Fruit fly (Drosophila melanogaster) whole organism, embryonic: ENCODE results near the gene CG11597.
A peak's percentile ranks its signal among the peaks of the same experiment; 100 is the strongest.

Source experiments
- Ada2b ChIP-seq: fragments of 200-800 bp; sonication (Bioruptor generic); IDR thresholded peaks from 2 replicates; pipeline ENCODE4 v1.3.6; 2022; ENCODE audit warnings: missing biosample characterization, missing genetic modification characterization
- Awh ChIP-seq: fragments of 200-800 bp; sonication (Bioruptor generic); IDR thresholded peaks from 2 replicates; pipeline ENCODE4, ENCODE4 v1.3.6; 2022; ENCODE audit warnings: missing biosample characterization, missing genetic modification characterization
- CG10979 ChIP-seq: fragments of 200-800 bp; sonication (Bioruptor generic); optimal IDR thresholded peaks from 2 replicates; lab custom pipeline; 2018; ENCODE audit warnings: missing biosample characterization, mild to moderate bottlenecking, missing genetic modification characterization, moderate library complexity
- CG11504 ChIP-seq: fragments of 200-800 bp; sonication (Bioruptor generic); optimal IDR thresholded peaks from 3 replicates; lab custom pipeline; 2019; ENCODE audit warnings: missing biosample characterization, mild to moderate bottlenecking, missing genetic modification characterization, moderate library complexity
- CG11696 ChIP-seq: fragments of 200-800 bp; sonication (Bioruptor generic); IDR thresholded peaks from 2 replicates; pipeline ENCODE4 v1.3.6; 2022; ENCODE audit warnings: missing biosample characterization, missing genetic modification characterization
- CG1233 ChIP-seq: fragments of 200-800 bp; sonication (Bioruptor generic); optimal IDR thresholded peaks from 4 replicates; lab custom pipeline; 2018; ENCODE audit warnings: missing biosample characterization, mild to moderate bottlenecking, missing genetic modification characterization
- CG12391 ChIP-seq: fragments of 200-800 bp; sonication (Bioruptor generic); optimal IDR thresholded peaks from 3 replicates; lab custom pipeline; 2018; ENCODE audit warnings: missing biosample characterization, mild to moderate bottlenecking, missing genetic modification characterization, moderate library complexity
- CG2678 ChIP-seq: fragments of 200-800 bp; sonication (Bioruptor generic); optimal IDR thresholded peaks from 3 replicates; lab custom pipeline; 2019; ENCODE audit warnings: missing biosample characterization, mild to moderate bottlenecking, missing genetic modification characterization, moderate library complexity
- CG34376 ChIP-seq: fragments of 200-800 bp; sonication (Bioruptor generic); optimal IDR thresholded peaks from 2 replicates; lab custom pipeline; 2018; ENCODE audit warnings: missing biosample characterization, mild to moderate bottlenecking, missing genetic modification characterization
- CG7745 ChIP-seq: fragments of 200-800 bp; sonication (Bioruptor generic); optimal IDR thresholded peaks from 2 replicates; lab custom pipeline; 2018; ENCODE audit warnings: missing biosample characterization, mild to moderate bottlenecking, missing genetic modification characterization, moderate library complexity
- CG7987 ChIP-seq: fragments of 200-800 bp; sonication (Bioruptor generic); optimal IDR thresholded peaks from 2 replicates; lab custom pipeline; 2018; ENCODE audit warnings: missing biosample characterization, mild to moderate bottlenecking, missing genetic modification characterization, moderate library complexity
- CG9932 ChIP-seq: fragments of 200-800 bp; sonication (Bioruptor generic); IDR thresholded peaks from 2 replicates; pipeline ENCODE4 v1.3.6; 2022; ENCODE audit warnings: missing biosample characterization, missing genetic modification characterization
- Camta ChIP-seq: fragments of 200-800 bp; sonication (Bioruptor generic); optimal IDR thresholded peaks from 2 replicates; lab custom pipeline; 2016; ENCODE audit warnings: missing biosample characterization, missing genetic modification characterization
- Eip74EF ChIP-seq, 2 experiments: fragments of 200-800 bp in 1 of 2; fragments of >200 bp in 1 of 2; sonication (Bioruptor generic) in 1 of 2; optimal IDR thresholded peaks; 2 replicates each; lab custom pipeline; 2017 to 2019; ENCODE audit warnings: missing biosample characterization in 2 of 2, missing genetic modification characterization in 2 of 2, mild to moderate bottlenecking in 1 of 2, moderate library complexity in 1 of 2
- HHEX ChIP-seq: fragments of 200-800 bp; sonication (Bioruptor generic); optimal IDR thresholded peaks from 3 replicates; lab custom pipeline; 2017; ENCODE audit warnings: missing biosample characterization, mild to moderate bottlenecking, missing genetic modification characterization, missing genetic modification reagents
- HLH3B ChIP-seq: fragments of 200-800 bp; sonication (Bioruptor generic); IDR thresholded peaks from 2 replicates; pipeline ENCODE4 v1.3.6; 2022; ENCODE audit warnings: missing biosample characterization, missing genetic modification characterization
- Hand ChIP-seq: fragments of 200-800 bp; sonication (Bioruptor generic); optimal IDR thresholded peaks from 2 replicates; lab custom pipeline; 2017; ENCODE audit warnings: mild to moderate bottlenecking, missing biosample characterization, missing genetic modification reagents, missing genetic modification characterization
- Hmr ChIP-seq: fragments of 200-800 bp; sonication (Bioruptor generic); optimal IDR thresholded peaks from 3 replicates; lab custom pipeline; 2017; ENCODE audit warnings: mild to moderate bottlenecking, missing biosample characterization, missing genetic modification reagents, missing genetic modification characterization
- Jarid2 ChIP-seq: fragments of 200-800 bp; sonication (Bioruptor generic); optimal IDR thresholded peaks from 3 replicates; lab custom pipeline; 2017; ENCODE audit warnings: mild to moderate bottlenecking, missing biosample characterization, missing genetic modification reagents, missing genetic modification characterization
- Oli ChIP-seq: fragments of 200-800 bp; sonication (Bioruptor generic); optimal IDR thresholded peaks from 2 replicates; lab custom pipeline; 2018; ENCODE audit warnings: missing biosample characterization, mild to moderate bottlenecking, missing genetic modification characterization, moderate library complexity
- PHDP ChIP-seq: fragments of 200-800 bp; sonication (Bioruptor generic); optimal IDR thresholded peaks from 3 replicates; lab custom pipeline; 2018; ENCODE audit warnings: missing biosample characterization, mild to moderate bottlenecking, missing genetic modification characterization, moderate library complexity
- Poxn ChIP-seq: fragments of 200-800 bp; sonication (Bioruptor generic); IDR thresholded peaks from 2 replicates; pipeline ENCODE4 v1.3.6; 2022; ENCODE audit warnings: missing biosample characterization, missing genetic modification characterization
- Ptx1 ChIP-seq: fragments of 200-800 bp; sonication (Bioruptor generic); IDR thresholded peaks from 2 replicates; pipeline ENCODE4 v1.3.6; 2022; ENCODE audit warnings: missing biosample characterization, missing genetic modification characterization
- Scr ChIP-seq: fragments of 200-800 bp; sonication (Bioruptor generic); IDR thresholded peaks from 2 replicates; pipeline ENCODE4 v1.3.6; 2022; ENCODE audit warnings: missing biosample characterization, missing genetic modification characterization; ENCODE audit not compliant: partially characterized antibody
- Xbp1 ChIP-seq: fragments of 200-800 bp; sonication (Bioruptor generic); optimal IDR thresholded peaks from 3 replicates; lab custom pipeline; 2016; ENCODE audit warnings: missing biosample characterization, mild to moderate bottlenecking, missing genetic modification characterization
- aop ChIP-seq: fragments of 200-800 bp; sonication (Bioruptor generic); IDR thresholded peaks from 2 replicates; pipeline ENCODE4 v1.3.6; 2022; ENCODE audit warnings: missing biosample characterization, missing genetic modification characterization
- chif ChIP-seq, 2 experiments: fragments of 200-800 bp; sonication (Bioruptor generic); optimal IDR thresholded peaks; 3 replicates each; lab custom pipeline; 2016; ENCODE audit warnings: missing biosample characterization in 2 of 2, missing genetic modification characterization in 2 of 2
- chm ChIP-seq: fragments of 200-800 bp; sonication (Bioruptor generic); IDR thresholded peaks from 2 replicates; pipeline ENCODE4 v1.3.6; 2022; ENCODE audit warnings: missing biosample characterization, missing genetic modification characterization
- ci ChIP-seq: fragments of 200-800 bp; sonication (Bioruptor generic); IDR thresholded peaks from 3 replicates; pipeline ENCODE4 v1.3.6; 2022; ENCODE audit warnings: missing biosample characterization, missing genetic modification characterization
- corto ChIP-seq: fragments of 200-800 bp; sonication (Bioruptor generic); optimal IDR thresholded peaks from 2 replicates; lab custom pipeline; 2016; ENCODE audit warnings: missing biosample characterization, mild to moderate bottlenecking, missing genetic modification characterization, moderate library complexity
- cwo ChIP-seq: fragments of 200-800 bp; sonication (Bioruptor generic); optimal IDR thresholded peaks from 3 replicates; lab custom pipeline; 2017; ENCODE audit warnings: missing biosample characterization, missing genetic modification characterization, mild to moderate bottlenecking, moderate library complexity, missing genetic modification reagents
- dm ChIP-seq: fragments of 200-800 bp; sonication (Bioruptor generic); optimal IDR thresholded peaks from 3 replicates; lab custom pipeline; 2016; ENCODE audit warnings: missing biosample characterization, missing genetic modification characterization
- gce ChIP-seq: fragments of 200-800 bp; sonication (Bioruptor generic); IDR thresholded peaks from 3 replicates; pipeline ENCODE4 v1.3.6; 2022; ENCODE audit warnings: missing biosample characterization, missing genetic modification characterization
- jumu ChIP-seq: fragments of 200-800 bp; sonication (Bioruptor generic); optimal IDR thresholded peaks from 3 replicates; lab custom pipeline; 2016; ENCODE audit warnings: missing biosample characterization, missing genetic modification characterization
- kni ChIP-seq: fragments of 200-800 bp; sonication (Bioruptor generic); optimal IDR thresholded peaks from 3 replicates; lab custom pipeline; 2017; ENCODE audit warnings: mild to moderate bottlenecking, missing biosample characterization, missing genetic modification reagents, missing genetic modification characterization
- lab ChIP-seq: fragments of 200-800 bp; sonication (Bioruptor generic); optimal IDR thresholded peaks from 3 replicates; lab custom pipeline; 2017; ENCODE audit warnings: missing biosample characterization, missing genetic modification characterization, mild to moderate bottlenecking, moderate library complexity, missing genetic modification reagents
- mirr ChIP-seq: fragments of 200-800 bp; sonication (Bioruptor generic); optimal IDR thresholded peaks from 3 replicates; lab custom pipeline; 2018; ENCODE audit warnings: missing biosample characterization, mild to moderate bottlenecking, missing genetic modification characterization
- oc ChIP-seq: fragments of 200-800 bp; sonication (Bioruptor generic); optimal IDR thresholded peaks from 2 replicates; lab custom pipeline; 2018; ENCODE audit warnings: missing biosample characterization, mild to moderate bottlenecking, missing genetic modification characterization, moderate library complexity
- onecut ChIP-seq: fragments of 200-800 bp; sonication (Bioruptor generic); IDR thresholded peaks from 2 replicates; pipeline ENCODE4 v1.3.6; 2022; ENCODE audit warnings: missing biosample characterization, missing genetic modification characterization
- pho ChIP-seq: fragments of 200-800 bp; sonication (Bioruptor generic); optimal IDR thresholded peaks from 2 replicates; lab custom pipeline; 2016; ENCODE audit warnings: missing biosample characterization, missing genetic modification characterization
- pita ChIP-seq: fragments of 200-800 bp; sonication (Bioruptor generic); optimal IDR thresholded peaks from 2 replicates; lab custom pipeline; 2017; ENCODE audit warnings: missing biosample characterization, mild to moderate bottlenecking, missing genetic modification characterization
- sd ChIP-seq: fragments of 200-800 bp; sonication (Bioruptor generic); optimal IDR thresholded peaks from 3 replicates; lab custom pipeline; 2018; ENCODE audit warnings: missing biosample characterization, mild to moderate bottlenecking, missing genetic modification characterization, moderate library complexity
- sqz ChIP-seq: fragments of 200-800 bp; sonication (Bioruptor generic); optimal IDR thresholded peaks from 3 replicates; lab custom pipeline; 2018; ENCODE audit warnings: missing biosample characterization, mild to moderate bottlenecking, missing genetic modification characterization
- sug ChIP-seq: fragments of 200-800 bp; optimal IDR thresholded peaks from 2 replicates; lab custom pipeline; 2019; ENCODE audit warnings: missing biosample characterization, mild to moderate bottlenecking, missing genetic modification characterization, moderate library complexity
- tin ChIP-seq: fragments of 200-800 bp; sonication (Bioruptor generic); optimal IDR thresholded peaks from 3 replicates; lab custom pipeline; 2016; ENCODE audit warnings: missing biosample characterization, missing genetic modification characterization
- toy ChIP-seq: fragments of 200-800 bp; sonication (Bioruptor generic); IDR thresholded peaks from 2 replicates; pipeline ENCODE4 v1.3.6; 2022; ENCODE audit warnings: missing biosample characterization, missing genetic modification characterization
- unpg ChIP-seq: fragments of 200-800 bp; sonication (Bioruptor generic); optimal IDR thresholded peaks from 3 replicates; lab custom pipeline; 2018; ENCODE audit warnings: missing biosample characterization, mild to moderate bottlenecking, missing genetic modification characterization, moderate library complexity

The CG11597 gene

DNA sequence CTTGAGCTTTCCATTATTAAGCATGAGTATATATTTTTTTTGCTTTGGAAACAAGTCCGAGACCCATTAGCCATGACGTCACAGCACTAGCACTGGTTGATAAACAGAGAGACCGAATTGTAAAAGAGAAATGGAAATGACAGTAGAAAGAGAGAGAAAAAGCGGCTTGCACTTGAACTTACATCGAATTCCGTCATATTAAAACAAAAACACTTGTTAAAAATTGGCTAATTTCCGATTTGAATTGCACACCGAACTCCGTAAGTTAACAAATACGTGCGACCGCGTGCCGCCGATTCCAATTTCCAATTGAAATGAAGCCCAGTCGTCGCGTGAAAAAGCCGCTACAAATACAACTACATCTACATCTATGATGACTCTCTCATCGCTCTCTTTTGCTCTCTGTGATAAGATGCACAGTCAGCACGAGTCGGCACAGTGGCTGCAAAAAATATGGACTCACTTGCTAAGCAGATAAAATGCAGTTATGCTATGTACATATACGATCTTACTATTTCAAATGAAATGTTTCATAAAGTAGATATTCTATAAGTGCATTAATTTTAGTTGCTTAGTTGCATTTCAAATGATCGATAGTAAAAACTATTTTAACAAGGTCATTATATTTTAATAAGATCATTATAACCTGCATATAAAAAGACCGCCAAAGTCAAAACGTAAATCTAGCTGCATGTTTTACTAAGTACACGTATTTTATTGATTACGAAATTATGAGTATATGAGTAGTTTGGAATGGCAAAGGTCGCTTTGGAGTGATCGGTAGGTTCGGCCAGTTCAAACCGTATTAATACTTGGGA, 2.2 kb downstream of the CG11597 start (continued):
- TF ChIP-seq Awh (GFP tag; lab: Robert Waterston, UW), result 0 out of 2 replicates have a peak, but pooled peaks have one; percentile 6
- 0 out of 2 replicates have a peak, but pooled peaks have one; percentile 20 for TF ChIP-seq Ada2b
- TF ChIP-seq sug (tag; lab: Kevin White, UChicago), result peak; percentile 51
- TF ChIP-seq Scr (GFP tag; lab: Robert Waterston, UW), result peak; percentile 19; the same call in 1 of the 2 replicates
- peak; percentile 25 for TF ChIP-seq Hand (GFP tag; lab: Kevin White, UChicago)
- peak; percentile 3 for TF ChIP-seq CG7987
- TF ChIP-seq toy (GFP tag; lab: Robert Waterston, UW), result no peak
- TF ChIP-seq CG12391 (tag; lab: Kevin White, UChicago), result peak; percentile 51
- peak; percentile 29 for TF ChIP-seq Hmr (GFP tag; lab: Kevin White, UChicago)
- peak; percentile 52 for TF ChIP-seq onecut (GFP tag; lab: Robert Waterston, UW)
- peak; percentile 19 for TF ChIP-seq pho (GFP tag; lab: Kevin White, UChicago)
- peak; percentile 65; the same call in 2 of the 3 replicates for TF ChIP-seq ci
- peak; percentile 33; the same call in 1 of the 2 replicates for TF ChIP-seq Ptx1
- TF ChIP-seq CG7745, result no peak
- TF ChIP-seq CG9932, result peak; percentile 55
- peak; percentile 48 for TF ChIP-seq Jarid2 (GFP tag; lab: Kevin White, UChicago)
- TF ChIP-seq PHDP (tag; lab: Kevin White, UChicago), result peak; percentile 44
- TF ChIP-seq CG2678 (tag; lab: Kevin White, UChicago), result no peak
- TF ChIP-seq CG1233 (GFP tag; lab: Kevin White, UChicago), result peak; percentile 16
- peak; percentile 42 for TF ChIP-seq Xbp1
- TF ChIP-seq HHEX (GFP tag; lab: Kevin White, UChicago), result peak; percentile 0
- TF ChIP-seq sd (tag; lab: Kevin White, UChicago), result no peak
- no peak for TF ChIP-seq pita (GFP tag; lab: Kevin White, UChicago)
- TF ChIP-seq CG11504 (tag; lab: Kevin White, UChicago), result peak; percentile 70
- peak; percentile 28 for TF ChIP-seq kni (GFP tag; lab: Kevin White, UChicago)
- peak; percentile 86 for TF ChIP-seq cwo (GFP tag; lab: Kevin White, UChicago)
- peak; percentile 17 for TF ChIP-seq Oli
- peak; percentile 43 for TF ChIP-seq unpg (GFP tag; lab: Kevin White, UChicago)
- peak; percentile 4 for TF ChIP-seq tin (GFP tag; lab: Kevin White, UChicago)
- TF ChIP-seq gce, result peak; percentile 58; the same call in 1 of the 3 replicates
- peak; percentile 16 for TF ChIP-seq oc (tag; lab: Kevin White, UChicago)
- TF ChIP-seq chm (GFP tag; lab: Robert Waterston, UW), result peak; percentile 55; the same call in 1 of the 2 replicates
- TF ChIP-seq chif (GFP tag; optimal IDR thresholded peaks at IDR 0.05; lab: Kevin White, UChicago), result peak in 1 of 2 experiments; percentile 12
- peak; percentile 3 for TF ChIP-seq CG10979 (tag; lab: Kevin White, UChicago)
- peak; percentile 37 for TF ChIP-seq lab (GFP tag; lab: Kevin White, UChicago)
- 0 out of 2 replicates have a peak, but pooled peaks have one; percentile 11 for TF ChIP-seq CG11696 (GFP tag; lab: Robert Waterston, UW)
- TF ChIP-seq HLH3B (GFP tag; lab: Robert Waterston, UW), result peak; percentile 42; the same call in 1 of the 2 replicates
- TF ChIP-seq jumu (GFP tag; lab: Kevin White, UChicago), result no peak
- no peak for TF ChIP-seq aop (GFP tag; lab: Robert Waterston, UW)
- TF ChIP-seq CG34376 (GFP tag; lab: Kevin White, UChicago), result peak; percentile 68
- peak; percentile 54 for TF ChIP-seq mirr (GFP tag; lab: Kevin White, UChicago)
- TF ChIP-seq Eip74EF (GFP tag; optimal IDR thresholded peaks at IDR 0.05; lab: Kevin White, UChicago), result peak in 1 of 2 experiments; percentile 47
- 0 out of 2 replicates have a peak, but pooled peaks have one; percentile 19 for TF ChIP-seq Poxn (GFP tag; lab: Robert Waterston, UW)
- TF ChIP-seq dm, result peak; percentile 54
- TF ChIP-seq sqz (GFP tag; lab: Kevin White, UChicago), result peak; percentile 72
- TF ChIP-seq Camta (GFP tag; lab: Kevin White, UChicago), result peak; percentile 24
- peak; percentile 14 for TF ChIP-seq corto
